Worm (Caenorhabditis elegans): ENCODE measurements around the gene T05C1.1.

Gene T05C1.1

DNA sequence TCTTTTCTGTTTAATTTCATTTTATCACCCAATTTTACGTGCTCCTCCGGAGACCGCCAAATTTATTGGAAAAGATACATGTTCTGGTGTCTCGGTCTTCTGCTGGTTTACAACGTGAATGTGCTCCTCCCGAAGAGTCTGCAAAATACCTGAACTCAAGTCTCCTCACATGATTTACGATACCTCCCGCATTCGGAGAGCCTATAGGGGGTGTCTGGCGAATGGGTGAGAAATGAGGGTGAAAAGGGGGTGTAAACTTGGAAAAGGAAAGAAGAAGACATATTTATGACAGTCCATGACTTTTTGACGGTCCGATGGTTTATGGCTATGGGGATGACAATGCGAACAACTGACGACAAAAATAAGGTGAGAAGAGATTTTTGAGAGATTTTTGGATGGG lies 37.9 kb downstream of the T05C1.1 start:
- TF ChIP-seq him-1 (tag; optimal IDR thresholded peaks at IDR 0.05) (no peak), W03F9.2 (tag; optimal IDR thresholded peaks at IDR 0.05) (no peak), dao-5 (tag; optimal IDR thresholded peaks at IDR 0.05) (no peak)

DNA sequence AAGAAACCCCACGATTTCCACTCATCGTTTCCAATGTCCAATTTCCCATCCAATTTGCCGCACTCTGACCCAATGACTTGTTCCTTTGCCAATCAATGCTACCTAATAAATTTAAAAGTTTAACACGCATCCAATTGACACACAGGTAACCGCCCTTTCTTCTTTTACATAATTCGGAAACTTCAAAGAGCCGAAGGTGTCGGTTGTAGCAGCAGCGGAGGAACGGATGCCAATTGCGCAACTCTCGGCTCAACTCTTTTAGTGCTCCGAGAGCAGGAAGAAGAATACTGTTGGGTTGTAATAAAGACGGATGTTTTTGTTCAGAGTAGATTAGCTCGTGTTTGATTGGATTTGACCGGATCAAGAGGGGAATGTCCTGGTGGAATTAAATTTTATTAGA lies 38.9 kb downstream of the T05C1.1 start:
- no peak for TF ChIP-seq him-1 (tag; optimal IDR thresholded peaks at IDR 0.05)
- no peak for TF ChIP-seq dao-5 (tag; optimal IDR thresholded peaks at IDR 0.05)
- TF ChIP-seq W03F9.2 (tag; optimal IDR thresholded peaks at IDR 0.05): no peak

DNA sequence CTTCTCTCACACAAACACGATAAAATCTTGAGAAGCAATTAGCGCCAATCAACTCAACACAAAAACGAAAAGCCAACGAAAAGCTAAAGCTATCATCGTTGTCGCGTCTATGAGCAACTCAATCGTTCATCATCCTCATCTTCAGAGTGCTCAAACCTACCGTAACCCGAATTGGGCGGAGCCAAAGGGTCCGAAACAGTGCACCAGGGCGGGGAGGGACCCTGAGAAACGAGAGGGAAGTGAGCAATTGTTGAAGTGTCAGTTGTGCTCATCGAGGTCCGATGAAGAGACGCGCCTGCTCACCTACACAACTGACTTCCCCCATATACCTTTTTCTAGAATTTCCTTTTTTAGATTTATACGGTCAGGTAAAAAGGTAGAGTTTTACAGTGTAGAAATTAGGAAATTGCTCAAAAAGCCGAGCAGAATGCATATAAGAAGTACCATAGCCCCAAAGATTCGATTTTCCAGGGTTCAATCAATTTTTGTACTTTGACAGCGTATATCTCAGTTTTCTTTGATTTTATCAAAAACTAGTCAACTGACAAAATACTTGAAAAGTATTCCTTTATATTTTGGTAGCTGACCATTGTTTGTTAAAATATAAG lies 40.0 kb downstream of the T05C1.1 start, which contains the start of gene hlh-1:
TSS of gene hlh-1 (plus strand) at position 275 of the 608 bp plus-strand sequence.
- TF ChIP-seq dao-5 (tag; optimal IDR thresholded peaks at IDR 0.05) (no peak), W03F9.2 (tag; optimal IDR thresholded peaks at IDR 0.05) (no peak)

DNA sequence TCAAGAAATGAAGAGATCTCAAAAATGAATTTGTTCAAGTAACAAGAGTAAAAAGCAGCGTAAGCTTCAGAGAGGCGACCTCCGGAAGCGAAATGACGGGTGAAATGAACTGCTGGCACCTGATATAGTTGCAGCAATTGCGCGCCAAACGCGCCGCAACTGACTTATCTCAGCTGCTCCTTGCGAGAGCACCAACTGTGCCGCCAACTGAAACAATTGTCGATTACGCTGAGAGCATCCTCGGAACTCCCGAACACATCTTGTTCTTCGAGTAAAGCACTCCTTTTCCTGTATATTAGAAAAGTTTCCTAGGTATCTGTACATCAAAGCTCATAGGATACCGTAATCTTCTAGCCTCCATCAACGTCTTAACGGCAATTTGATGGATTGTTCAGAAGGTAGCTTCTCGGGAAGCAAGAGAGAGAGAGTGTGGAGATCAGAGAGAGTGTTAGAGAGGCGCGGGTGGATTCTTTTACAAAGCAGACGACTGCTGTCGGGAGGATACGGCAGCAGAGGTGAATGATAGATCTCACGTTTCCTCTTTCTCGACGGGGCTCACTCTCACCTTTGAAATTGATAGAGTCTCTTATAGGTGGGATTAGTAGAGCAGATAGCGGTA lies 41.7 kb downstream of the T05C1.1 start:
- TF ChIP-seq him-1 (tag; optimal IDR thresholded peaks at IDR 0.05) (no peak), W03F9.2 (tag; optimal IDR thresholded peaks at IDR 0.05) (no peak), dao-5 (tag; optimal IDR thresholded peaks at IDR 0.05) (no peak)

DNA sequence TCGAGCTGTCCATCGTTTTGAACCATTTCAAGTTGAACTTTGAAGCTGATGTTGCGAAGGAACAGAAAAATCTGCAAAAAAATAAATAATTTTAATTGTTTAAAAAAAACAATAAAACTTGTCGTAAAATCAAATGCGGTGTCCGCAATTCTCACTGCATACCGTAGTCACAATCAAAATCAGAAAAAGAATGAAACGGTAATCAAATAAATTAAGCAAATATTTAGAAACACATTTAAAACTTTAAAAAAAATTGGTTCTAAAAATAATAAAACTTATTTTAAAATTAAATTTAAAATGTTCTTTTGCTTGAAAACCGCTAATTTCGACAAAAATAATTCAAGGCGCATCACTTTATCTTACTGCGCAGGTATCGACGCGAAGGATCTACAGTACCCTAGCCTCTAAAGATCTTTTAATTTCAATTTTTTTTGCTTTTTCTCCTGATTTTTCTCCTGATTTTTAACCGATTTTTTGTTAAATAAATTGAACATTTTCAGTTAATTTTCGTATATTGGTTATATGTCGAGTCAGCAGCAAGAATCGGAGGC lies 44.8 kb downstream of the T05C1.1 start, which contains the start of the genes B0304.4 and B0304.2:
TSS of gene B0304.4 (minus strand) at position 101 of the 551 bp plus-strand sequence.
TSS of gene B0304.2 (plus strand) at position 501 of the 551 bp plus-strand sequence.
- TF ChIP-seq dao-5 (tag; optimal IDR thresholded peaks at IDR 0.05) (no peak), W03F9.2 (tag; optimal IDR thresholded peaks at IDR 0.05) (no peak)

DNA sequence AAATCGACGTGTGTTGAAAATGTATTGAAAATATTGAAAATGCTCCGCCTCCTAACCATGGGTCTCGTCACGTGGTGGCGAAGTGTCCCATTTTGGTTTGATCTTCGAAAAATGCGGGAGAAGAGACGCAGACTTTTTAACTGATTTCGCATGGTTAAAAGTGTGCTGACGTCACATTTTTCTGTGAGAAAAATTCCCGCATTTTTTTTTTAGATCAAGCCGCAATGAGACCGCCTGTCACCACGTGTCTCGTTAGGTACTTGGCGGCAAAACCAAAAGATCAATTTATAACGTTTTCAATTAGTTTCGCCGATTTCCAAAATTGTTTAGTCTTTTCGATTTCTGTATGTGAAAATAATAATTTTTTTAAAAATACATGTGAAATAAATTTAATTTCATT lies 46.8 kb downstream of the T05C1.1 start:
- TF ChIP-seq W03F9.2 (tag; optimal IDR thresholded peaks at IDR 0.05) (no peak), him-1 (tag; optimal IDR thresholded peaks at IDR 0.05) (no peak), dao-5 (tag; optimal IDR thresholded peaks at IDR 0.05) (no peak)

DNA sequence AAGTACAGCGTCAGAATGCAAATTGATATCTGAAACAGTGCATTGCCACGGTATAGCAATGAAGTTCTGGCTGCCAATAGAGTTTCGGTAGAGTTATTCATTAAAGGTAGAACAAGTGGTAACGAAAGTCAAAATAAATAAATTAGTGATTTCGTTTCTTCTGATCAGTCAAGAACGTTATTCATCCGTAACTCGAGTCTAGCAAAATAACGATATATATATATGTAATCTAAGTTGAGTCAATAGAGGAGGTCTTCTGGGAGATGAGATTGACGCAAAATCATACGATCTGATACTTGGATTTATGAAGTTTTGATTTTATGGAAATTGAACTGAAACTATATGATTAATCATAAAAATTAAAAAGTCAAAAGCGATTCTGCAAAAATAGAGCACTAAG lies 49.4 kb downstream of the T05C1.1 start, which contains the start of gene sra-35:
TSS of gene sra-35 (minus strand) at position 101 of the 400 bp plus-strand sequence.
- TF ChIP-seq W03F9.2 (tag; optimal IDR thresholded peaks at IDR 0.05) (no peak), dao-5 (tag; optimal IDR thresholded peaks at IDR 0.05) (no peak), him-1 (tag; optimal IDR thresholded peaks at IDR 0.05) (no peak)

Measured in whole organism, L4/young adult.